Worm (Caenorhabditis elegans): ENCODE data around the gene klf-1.

- TF ChIP-seq somi-1 (GFP tag; optimal IDR thresholded peaks at IDR 0.05) (no peak), lin-26 (GFP tag; IDR thresholded peaks at IDR 0.05) (no peak), tlf-1 (GFP tag; optimal IDR thresholded peaks at IDR 0.05) (no peak), let-526 (GFP tag; IDR thresholded peaks at IDR 0.05) (no peak), fkh-3 (tag; optimal IDR thresholded peaks at IDR 0.05) (no peak), ceh-27 (GFP tag; optimal IDR thresholded peaks at IDR 0.05) (no peak), egl-18 (GFP tag; IDR thresholded peaks at IDR 0.05) (no peak), unc-62 (GFP tag; optimal IDR thresholded peaks at IDR 0.05) (no peak), hlh-26 (GFP tag; conservative IDR thresholded peaks at IDR 0.05) (no peak)
Measured at ce11 chrIII:2899705-2900104, 25.1 kb downstream of the klf-1 start.

Data from whole organism, young adult.